Fruit fly (Drosophila melanogaster) whole organism, embryonic: ENCODE results near the gene CG31776.
A peak's percentile ranks its signal among the peaks of the same experiment; 100 is the strongest.

Experiments used
- Aef1 ChIP-seq: fragments of 200-800 bp; sonication (Bioruptor generic); IDR thresholded peaks from 3 replicates; pipeline ENCODE4 v1.3.6; 2022; ENCODE audit warnings: missing biosample characterization, missing genetic modification characterization
- CG1024 ChIP-seq: fragments of 200-800 bp; sonication (Bioruptor generic); IDR thresholded peaks from 2 replicates; pipeline ENCODE4 v1.3.6; 2022; ENCODE audit warnings: missing biosample characterization, missing genetic modification characterization
- CG11560 ChIP-seq: fragments of 200-800 bp; sonication (Bioruptor generic); IDR thresholded peaks from 3 replicates; pipeline ENCODE4 v1.3.6; 2022; ENCODE audit warnings: missing biosample characterization, missing genetic modification characterization
- CG14860 ChIP-seq: fragments of 200-800 bp; sonication (Bioruptor generic); IDR thresholded peaks from 3 replicates; pipeline ENCODE4 v1.3.6; 2022; ENCODE audit warnings: missing biosample characterization, missing genetic modification characterization; ENCODE audit not compliant: partially characterized antibody
- CG4360 ChIP-seq: fragments of 200-800 bp; sonication (Bioruptor generic); IDR thresholded peaks from 2 replicates; pipeline ENCODE4 v1.3.6; 2022; ENCODE audit warnings: missing biosample characterization, missing genetic modification characterization
- CG6683 ChIP-seq: fragments of 200-800 bp; sonication (Bioruptor generic); optimal IDR thresholded peaks from 2 replicates; lab custom pipeline; 2017; ENCODE audit warnings: missing biosample characterization, mild to moderate bottlenecking, missing genetic modification characterization, missing genetic modification reagents
- CG9437 ChIP-seq: fragments of 200-800 bp; sonication (Bioruptor generic); optimal IDR thresholded peaks from 2 replicates; lab custom pipeline; 2018; ENCODE audit warnings: missing biosample characterization, mild to moderate bottlenecking, missing genetic modification characterization
- HmgD ChIP-seq: fragments of 200-800 bp; sonication (Bioruptor generic); optimal IDR thresholded peaks from 3 replicates; lab custom pipeline; 2016; ENCODE audit warnings: missing biosample characterization, missing genetic modification characterization

- TF ChIP-seq CG1024 (GFP tag; lab: Robert Waterston, UW) (peak; percentile 58; the same call in 1 of the 2 replicates), HmgD (no peak), CG9437 (GFP tag; lab: Kevin White, UChicago) (peak; percentile 21), Aef1 (peak; percentile 44), CG4360 (GFP tag; lab: Robert Waterston, UW) (peak; percentile 53; the same call in 1 of the 2 replicates), CG11560 (tag; lab: Robert Waterston, UW) (peak; percentile 58; the same call in 2 of the 3 replicates), CG6683 (GFP tag; lab: Kevin White, UChicago) (peak; percentile 28), CG14860 (no peak)
Observed at dm6 chr2L:3440322-3440721, 29.7 kb upstream of the CG31776 start.
